Worm (Caenorhabditis elegans): ENCODE data around the gene T01B7.13.

T01B7.13 gene

DNA sequence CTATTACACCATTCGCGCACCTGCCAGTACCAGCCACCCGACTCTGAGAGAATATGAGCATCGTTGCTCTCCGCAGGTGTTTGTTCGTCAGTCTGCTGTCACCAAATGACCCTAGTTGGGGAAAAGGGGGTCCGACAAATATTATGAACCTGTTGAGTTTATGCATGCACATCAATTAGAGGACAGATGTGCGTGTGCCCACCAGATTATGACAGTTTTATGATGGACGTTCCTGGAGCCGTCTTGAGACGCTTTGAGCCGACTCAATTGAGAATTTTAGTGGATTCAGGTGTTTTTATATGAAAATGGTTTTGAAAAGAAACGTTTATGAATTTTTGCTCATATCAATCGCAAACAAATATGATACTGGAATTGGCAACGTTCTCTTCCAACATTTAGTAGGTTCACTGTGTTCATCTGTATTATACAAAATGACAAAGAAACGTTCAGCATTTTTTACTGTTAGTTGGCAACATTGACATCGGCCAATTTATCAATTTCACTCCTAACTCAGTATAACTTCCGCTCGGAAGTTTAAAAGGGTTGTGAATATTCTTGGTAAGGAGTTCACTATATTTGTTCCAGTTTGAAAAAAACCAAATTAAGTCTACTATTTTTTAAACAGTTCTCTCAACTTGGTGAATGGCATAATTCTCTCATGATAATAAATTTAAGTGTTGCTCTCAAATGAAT lies 32.2 kb downstream of the T01B7.13 start:
- TF ChIP-seq madf-2 (tag; optimal IDR thresholded peaks at IDR 0.05) (peak; percentile 20), pag-3 (tag; optimal IDR thresholded peaks at IDR 0.05; ENCODE audit: borderline replicate concordance) (no peak), ceh-34 (tag; optimal IDR thresholded peaks at IDR 0.05) (no peak), eyg-1 (tag; optimal IDR thresholded peaks at IDR 0.05) (no peak), ceh-19 (GFP tag; optimal IDR thresholded peaks at IDR 0.05) (no peak), tbx-2 (tag; optimal IDR thresholded peaks at IDR 0.05) (peak; percentile 19), npax-4 (tag; optimal IDR thresholded peaks at IDR 0.05) (no peak), ref-2 (tag; optimal IDR thresholded peaks at IDR 0.05) (peak; percentile 38), lin-11 (tag; optimal IDR thresholded peaks at IDR 0.05) (no peak), unc-55 (GFP tag; optimal IDR thresholded peaks at IDR 0.05) (peak; percentile 77)

DNA sequence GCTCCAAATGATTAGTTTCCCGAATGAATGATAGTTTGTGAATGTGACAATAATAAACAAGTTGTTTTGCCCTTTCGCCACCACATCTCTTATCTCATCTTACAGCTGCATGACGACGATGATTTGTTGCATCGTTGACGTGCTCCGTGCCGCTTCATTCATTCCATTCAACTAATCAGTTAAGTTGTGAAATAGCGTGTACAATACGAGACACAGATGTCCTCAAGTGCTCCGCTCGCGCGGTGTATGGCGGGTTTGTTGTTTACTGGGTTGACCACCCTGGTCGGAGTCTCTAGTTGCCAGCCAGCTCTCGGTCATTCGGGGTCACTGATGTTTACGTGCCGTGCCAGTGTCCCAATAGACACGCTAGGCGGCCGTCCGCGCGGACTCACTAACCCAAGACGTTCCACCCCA lies 32.7 kb downstream of the T01B7.13 start:
- peak; percentile 68 for TF ChIP-seq ceh-34 (tag; optimal IDR thresholded peaks at IDR 0.05)
- TF ChIP-seq ceh-6 (GFP tag; optimal IDR thresholded peaks at IDR 0.05) = peak; percentile 27
- peak; percentile 56 for TF ChIP-seq ceh-2 (tag; optimal IDR thresholded peaks at IDR 0.05)
- TF ChIP-seq elt-2 (tag; optimal IDR thresholded peaks at IDR 0.05) = peak; percentile 33
- TF ChIP-seq pha-2 (tag; optimal IDR thresholded peaks at IDR 0.05) = peak; percentile 43
- peak; percentile 28 for TF ChIP-seq ref-2 (tag; optimal IDR thresholded peaks at IDR 0.05)
- TF ChIP-seq C08G9.2 (tag; optimal IDR thresholded peaks at IDR 0.05) = no peak
- TF ChIP-seq ets-4 (tag; optimal IDR thresholded peaks at IDR 0.05) = no peak
- peak; percentile 50 for TF ChIP-seq unc-55 (GFP tag; optimal IDR thresholded peaks at IDR 0.05)
- TF ChIP-seq T23F11.4 (GFP tag; optimal IDR thresholded peaks at IDR 0.05) = peak; percentile 34
- peak; percentile 52 for TF ChIP-seq tbx-2 (tag; optimal IDR thresholded peaks at IDR 0.05)
- no peak for TF ChIP-seq pha-4 (tag; optimal IDR thresholded peaks at IDR 0.05)
- TF ChIP-seq nfya-1 (tag; optimal IDR thresholded peaks at IDR 0.05) = peak; percentile 59
- TF ChIP-seq rnt-1 (tag; optimal IDR thresholded peaks at IDR 0.05) = peak; percentile 14
- TF ChIP-seq pax-1 (tag; optimal IDR thresholded peaks at IDR 0.05) = peak; percentile 24
- peak; percentile 60 for TF ChIP-seq unc-42 (tag; optimal IDR thresholded peaks at IDR 0.05)

DNA sequence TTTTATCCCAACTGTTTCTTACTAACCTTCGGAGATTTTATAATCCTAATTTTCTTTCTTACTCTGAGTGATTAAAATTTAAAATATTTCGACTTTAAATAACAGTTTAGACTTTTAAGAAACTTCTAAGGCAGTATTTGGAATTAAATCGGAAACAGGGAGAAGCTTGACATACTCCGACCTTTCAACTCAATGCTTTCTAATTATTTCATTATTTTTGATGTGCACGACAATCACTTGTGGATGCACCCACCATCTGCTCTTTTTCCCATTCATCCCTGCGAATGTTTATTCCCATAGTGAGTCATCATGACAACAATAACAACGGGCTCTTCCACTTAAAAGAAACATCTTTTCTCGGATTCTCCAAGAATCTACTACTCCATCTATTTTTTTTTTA lies 33.4 kb downstream of the T01B7.13 start:
- no peak for TF ChIP-seq ceh-2 (tag; optimal IDR thresholded peaks at IDR 0.05)
- no peak for TF ChIP-seq ceh-30 (tag; optimal IDR thresholded peaks at IDR 0.05)
- no peak for TF ChIP-seq pros-1 (tag; optimal IDR thresholded peaks at IDR 0.05)

DNA sequence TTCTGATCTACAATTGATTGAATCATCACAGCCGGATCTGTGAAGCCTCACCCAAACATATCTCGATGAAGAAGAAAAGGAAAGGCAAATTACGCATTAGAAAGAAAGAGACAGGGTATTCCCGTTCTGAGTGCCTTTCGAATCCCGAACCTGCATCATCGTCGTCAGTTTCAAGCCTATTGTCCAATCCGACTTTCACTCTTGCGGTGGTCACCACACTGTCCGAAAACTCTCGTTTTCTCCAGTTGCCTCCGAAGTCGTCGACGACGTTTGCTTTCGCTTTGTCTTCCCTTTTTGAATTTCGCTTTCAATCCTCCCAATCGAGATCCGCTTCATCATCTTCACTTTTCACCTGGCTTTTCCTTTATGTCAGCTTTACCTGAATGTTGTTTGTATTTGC lies 33.9 kb downstream of the T01B7.13 start:
- TF ChIP-seq K02D7.2 (tag; optimal IDR thresholded peaks at IDR 0.05) (no peak), rnt-1 (tag; optimal IDR thresholded peaks at IDR 0.05) (peak; percentile 83)

DNA sequence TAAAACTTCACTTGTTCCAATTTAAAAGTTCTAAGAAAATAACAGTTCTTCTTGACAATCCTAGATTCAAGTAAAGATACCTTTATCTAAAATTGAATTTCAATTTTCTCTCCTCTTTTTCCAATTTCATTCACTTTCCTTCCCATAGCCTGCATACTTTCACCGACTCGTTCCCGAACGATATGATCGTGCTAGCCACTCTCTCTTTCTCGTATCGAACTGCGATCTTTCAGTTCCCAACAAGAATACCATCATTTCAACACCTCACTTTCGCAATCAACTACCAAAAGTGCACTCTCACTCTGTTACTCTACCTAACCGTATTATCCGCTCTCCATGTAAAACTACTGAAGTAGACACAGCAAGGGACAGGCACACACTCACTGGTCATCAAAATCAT lies 34.9 kb downstream of the T01B7.13 start:
- TF ChIP-seq fkh-10 (GFP tag; optimal IDR thresholded peaks at IDR 0.05) (no peak), ceh-48 (tag; optimal IDR thresholded peaks at IDR 0.05) (no peak), hlh-15 (tag; optimal IDR thresholded peaks at IDR 0.05) (no peak), pros-1 (tag; optimal IDR thresholded peaks at IDR 0.05) (no peak), tbx-2 (tag; optimal IDR thresholded peaks at IDR 0.05) (no peak), lin-11 (tag; optimal IDR thresholded peaks at IDR 0.05) (no peak), ceh-30 (tag; optimal IDR thresholded peaks at IDR 0.05) (no peak), eyg-1 (tag; optimal IDR thresholded peaks at IDR 0.05) (no peak), syd-9 (tag; optimal IDR thresholded peaks at IDR 0.05) (no peak), ceh-24 (tag; optimal IDR thresholded peaks at IDR 0.05) (no peak), ceh-14 (tag; optimal IDR thresholded peaks at IDR 0.05) (no peak), hlh-13 (GFP tag; optimal IDR thresholded peaks at IDR 0.05) (no peak), dmd-4 (tag; optimal IDR thresholded peaks at IDR 0.05; ENCODE audit: borderline replicate concordance) (no peak), ama-1 (optimal IDR thresholded peaks at IDR 0.05) (no peak), ets-4 (tag; optimal IDR thresholded peaks at IDR 0.05) (no peak), madf-2 (tag; optimal IDR thresholded peaks at IDR 0.05) (no peak)

Measured in whole organism, late embryonic.